Worm (Caenorhabditis elegans) whole organism, midembryonic: ENCODE results near the gene srj-22.

Experiments used
- T22C8.4 ChIP-seq: fragments of 200-800 bp; sonication (Bioruptor generic); IDR thresholded peaks from 2 replicates; pipeline ENCODE4 v1.3.6; 2022; ENCODE audit warnings: missing genetic modification characterization, missing compliant biosample characterization
- cog-1 ChIP-seq: sonication (generic microtip); optimal IDR thresholded peaks from 2 replicates; lab custom pipeline; 2016; ENCODE audit warnings: missing genetic modification characterization, missing compliant biosample characterization
- flt-1 ChIP-seq: fragments of 200-800 bp; sonication (Bioruptor generic); IDR thresholded peaks from 2 replicates; pipeline ENCODE4 v1.3.6; 2022; ENCODE audit warnings: missing genetic modification characterization, missing compliant biosample characterization
- klf-2 ChIP-seq: fragments of 200-800 bp; sonication (Bioruptor generic); conservative IDR thresholded peaks from 2 replicates; pipeline ENCODE4 v1.3.6; 2022; ENCODE audit warnings: missing genetic modification reagents, missing genetic modification characterization, missing compliant biosample characterization
- med-1 ChIP-seq: sonication (generic microtip); optimal IDR thresholded peaks from 2 replicates; lab custom pipeline; 2017; ENCODE audit warnings: missing genetic modification characterization, mild to moderate bottlenecking, missing compliant biosample characterization, antibody characterized with exemption, missing genetic modification reagents; ENCODE audit not compliant: insufficient read depth
- ref-1 ChIP-seq: fragments of 200-800 bp; sonication (Bioruptor generic); conservative IDR thresholded peaks from 2 replicates; pipeline ENCODE4 v1.3.6; 2022; ENCODE audit warnings: missing genetic modification reagents, missing genetic modification characterization, missing compliant biosample characterization
- tab-1 ChIP-seq: fragments of 200-800 bp; sonication (Bioruptor generic); IDR thresholded peaks from 2 replicates; pipeline ENCODE4 v1.3.6; 2022; ENCODE audit warnings: missing genetic modification characterization, missing compliant biosample characterization
- ztf-23 ChIP-seq: fragments of 200-800 bp; sonication (Bioruptor generic); IDR thresholded peaks from 2 replicates; pipeline ENCODE4 v1.3.6; 2022; ENCODE audit warnings: missing genetic modification reagents, missing genetic modification characterization, missing compliant biosample characterization
- ztf-29 ChIP-seq: fragments of 200-800 bp; sonication (Bioruptor generic); IDR thresholded peaks from 2 replicates; pipeline ENCODE4 v1.3.6; 2022; ENCODE audit warnings: missing genetic modification reagents, missing genetic modification characterization, missing compliant biosample characterization

Gene srj-22

DNA sequence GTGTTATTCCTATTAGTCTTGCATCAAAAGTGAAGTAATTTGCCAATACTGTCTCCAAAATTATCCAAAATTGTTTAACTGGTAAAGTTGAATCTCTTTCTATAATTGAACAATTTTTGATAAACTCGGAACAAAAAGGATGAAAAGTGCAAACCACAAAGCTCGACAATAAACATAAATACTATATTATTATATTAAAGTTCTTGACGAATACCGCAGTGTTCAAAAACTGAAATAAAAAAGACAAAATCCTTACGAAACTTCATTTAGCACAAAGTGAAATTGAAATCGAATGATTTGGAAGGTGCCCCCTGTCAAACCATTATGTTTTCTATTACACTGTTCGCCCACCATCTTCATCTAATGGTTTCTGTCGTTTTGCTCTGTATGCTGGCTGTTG is 2.2 kb downstream of the srj-22 start, which contains the start of gene ZC302.3:
TSS of gene ZC302.3 (minus strand) at position 101 of the 400 bp plus-strand sequence.
- TF ChIP-seq ztf-23 (no peak), ztf-29 (GFP tag; lab: Robert Waterston, UW) (no peak), cog-1 (tag; lab: Kevin White, UChicago) (no peak), T22C8.4 (GFP tag; lab: Robert Waterston, UW) (no peak), med-1 (GFP tag; lab: Kevin White, UChicago) (no peak), tab-1 (no peak), flt-1 (GFP tag; lab: Robert Waterston, UW) (no peak), ref-1 (GFP tag; lab: Robert Waterston, UW) (no peak), klf-2 (GFP tag; lab: Robert Waterston, UW) (no peak)

DNA sequence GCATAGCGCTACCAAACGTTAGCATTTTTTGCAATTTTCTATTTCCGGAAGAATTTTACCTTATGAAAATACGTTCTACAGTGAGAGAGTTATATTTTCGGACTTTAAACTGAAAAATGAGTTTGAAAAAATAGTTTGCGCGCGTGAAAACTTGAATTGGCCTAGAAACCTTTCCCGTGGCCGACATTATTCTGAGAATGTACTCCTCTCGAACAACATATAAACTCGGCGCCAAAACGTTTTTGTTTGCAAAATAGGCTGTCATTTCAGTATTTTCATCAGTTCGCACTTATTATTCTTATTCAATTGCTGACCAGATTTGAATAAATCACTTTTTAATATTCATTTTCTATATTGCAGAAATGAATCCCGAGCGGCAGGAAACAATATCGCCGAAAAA is 6.8 kb downstream of the srj-22 start, which contains the start of the genes mre-11 and wdr-5.3:
TSS of gene mre-11 (minus strand) at position 113 of the 400 bp plus-strand sequence.
TSS of gene wdr-5.3 (plus strand) at position 361 of the 400 bp plus-strand sequence.
- TF ChIP-seq T22C8.4 (GFP tag; lab: Robert Waterston, UW) (no peak), tab-1 (no peak), med-1 (GFP tag; lab: Kevin White, UChicago) (no peak), ref-1 (GFP tag; lab: Robert Waterston, UW) (no peak), ztf-23 (no peak), ztf-29 (GFP tag; lab: Robert Waterston, UW) (no peak), flt-1 (GFP tag; lab: Robert Waterston, UW) (no peak)

DNA sequence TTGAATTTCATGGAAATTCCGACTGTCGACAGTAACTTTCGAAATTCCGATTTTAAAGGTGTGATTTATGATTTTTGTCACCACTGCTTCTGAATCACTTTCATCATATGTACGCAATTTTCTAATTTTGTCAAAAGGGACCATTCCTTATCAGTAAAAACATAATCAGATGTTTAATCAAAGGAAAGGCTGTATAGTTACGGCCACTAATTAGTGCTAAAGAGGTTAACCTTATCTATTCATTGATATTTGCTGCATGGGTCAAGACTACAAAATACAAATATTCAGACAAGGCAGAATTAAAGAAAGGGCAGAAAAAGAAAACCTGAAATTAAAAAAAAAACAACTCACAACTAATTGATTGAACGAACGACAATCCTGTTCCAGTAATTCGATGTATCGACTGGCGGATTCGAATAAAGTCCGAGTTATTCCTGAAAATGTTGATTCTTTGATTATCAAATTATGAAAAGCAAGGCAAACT is 11.5 kb downstream of the srj-22 start, which contains the start of gene T28B11.1:
TSS of gene T28B11.1 (minus strand) at position 434 of the 484 bp plus-strand sequence.
- no peak for TF ChIP-seq flt-1 (GFP tag; lab: Robert Waterston, UW)
- TF ChIP-seq T22C8.4 (GFP tag; lab: Robert Waterston, UW) = no peak
- no peak for TF ChIP-seq cog-1 (tag; lab: Kevin White, UChicago)

DNA sequence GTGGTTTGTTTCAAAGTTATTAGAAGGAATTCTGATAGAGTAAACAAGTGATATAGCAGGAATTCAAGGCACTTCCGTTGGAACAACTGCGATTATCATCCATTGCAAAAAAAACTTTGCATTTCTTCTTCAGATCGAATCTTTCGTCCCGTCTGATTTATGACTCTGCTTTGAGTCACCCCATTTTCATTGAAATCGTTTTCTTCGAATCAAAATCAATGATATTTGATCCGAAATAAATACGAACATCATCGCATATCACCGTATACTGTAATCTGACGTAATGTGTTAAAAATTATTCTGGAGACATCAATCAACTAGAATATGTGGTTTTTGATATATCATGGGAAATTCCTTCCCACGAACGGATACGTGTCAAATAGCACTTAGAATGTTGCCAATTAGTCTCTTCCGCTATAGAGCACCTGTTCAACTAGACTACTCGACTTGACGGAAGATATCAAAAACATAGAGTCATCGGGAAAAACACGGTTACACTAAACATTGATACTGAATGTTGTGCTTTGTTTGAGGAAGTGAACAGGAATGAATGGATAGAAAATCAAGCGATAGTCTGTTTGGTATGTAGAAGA is 12.6 kb downstream of the srj-22 start:
- TF ChIP-seq T22C8.4 (GFP tag; lab: Robert Waterston, UW) (no peak), ztf-29 (GFP tag; lab: Robert Waterston, UW) (no peak), tab-1 (no peak), med-1 (GFP tag; lab: Kevin White, UChicago) (no peak), flt-1 (GFP tag; lab: Robert Waterston, UW) (no peak), ztf-23 (no peak), klf-2 (GFP tag; lab: Robert Waterston, UW) (no peak), cog-1 (tag; lab: Kevin White, UChicago) (no peak), ref-1 (GFP tag; lab: Robert Waterston, UW) (no peak)

DNA sequence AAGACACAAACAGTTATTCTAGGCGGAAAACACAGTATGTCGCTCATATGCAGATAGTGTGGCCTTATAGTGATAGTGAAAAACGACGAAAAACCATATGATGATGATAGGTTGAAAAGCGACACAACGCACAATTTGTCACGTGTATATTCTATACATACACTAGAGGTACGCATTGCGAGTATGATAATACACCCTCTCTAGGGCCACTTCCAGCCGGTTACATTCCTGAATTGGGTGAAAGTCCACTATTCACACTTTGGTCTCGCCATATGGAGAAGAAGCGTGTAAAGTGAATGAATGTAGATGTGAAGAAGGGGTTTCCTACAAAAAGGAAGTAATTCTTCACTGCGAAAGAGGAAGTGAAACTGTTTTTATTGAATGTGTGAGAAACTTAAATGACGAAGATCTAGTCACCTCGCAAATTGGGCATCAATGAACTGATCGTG is 14.1 kb downstream of the srj-22 start:
- TF ChIP-seq cog-1 (tag; lab: Kevin White, UChicago) (no peak), ref-1 (GFP tag; lab: Robert Waterston, UW) (no peak), T22C8.4 (GFP tag; lab: Robert Waterston, UW) (no peak), med-1 (GFP tag; lab: Kevin White, UChicago) (no peak), tab-1 (no peak), ztf-23 (no peak), flt-1 (GFP tag; lab: Robert Waterston, UW) (no peak)

DNA sequence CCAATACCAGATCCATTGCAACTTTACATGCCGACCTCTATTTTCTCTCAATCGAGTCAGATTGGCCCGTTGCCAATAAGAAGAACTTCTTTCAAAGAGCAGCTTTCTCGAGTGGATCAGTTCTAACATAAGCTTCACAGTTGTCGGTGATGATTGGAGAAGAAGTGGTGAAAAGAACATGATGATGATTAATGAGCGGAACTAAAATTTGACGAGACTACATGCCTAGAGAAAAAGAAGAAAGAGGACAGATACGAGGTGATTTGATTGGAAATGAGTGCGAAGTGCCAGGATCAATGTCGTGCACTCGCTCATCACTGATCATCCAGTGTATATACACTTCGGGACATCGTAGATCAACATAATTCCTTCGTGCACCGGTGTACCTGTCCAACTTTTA is 15.9 kb downstream of the srj-22 start:
- TF ChIP-seq med-1 (GFP tag; lab: Kevin White, UChicago) = no peak
- no peak for TF ChIP-seq klf-2 (GFP tag; lab: Robert Waterston, UW)
- no peak for TF ChIP-seq ztf-29 (GFP tag; lab: Robert Waterston, UW)
- no peak for TF ChIP-seq T22C8.4 (GFP tag; lab: Robert Waterston, UW)
- TF ChIP-seq tab-1 = no peak
- TF ChIP-seq flt-1 (GFP tag; lab: Robert Waterston, UW) = no peak
- no peak for TF ChIP-seq ztf-23
- no peak for TF ChIP-seq ref-1 (GFP tag; lab: Robert Waterston, UW)
- TF ChIP-seq cog-1 (tag; lab: Kevin White, UChicago) = no peak

DNA sequence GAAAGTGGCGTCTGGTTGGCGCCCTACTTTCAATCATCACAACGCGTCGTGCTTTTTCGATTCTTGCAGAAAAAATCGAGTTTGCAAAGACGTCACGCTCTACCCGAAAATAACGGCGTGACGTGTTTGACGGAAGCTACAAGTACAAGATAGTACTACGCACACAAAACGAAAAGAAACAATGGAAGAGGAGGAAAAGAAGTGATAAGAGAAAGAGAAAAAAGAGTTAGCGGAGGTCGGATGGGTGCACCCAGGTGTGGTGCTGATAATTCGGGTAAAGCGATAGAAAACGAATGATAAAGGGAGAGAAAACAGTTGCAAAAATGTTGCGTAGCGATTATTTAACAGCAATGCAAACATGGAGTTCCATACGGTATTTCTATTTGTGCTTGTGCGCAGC is 16.9 kb downstream of the srj-22 start:
- TF ChIP-seq ztf-29 (GFP tag; lab: Robert Waterston, UW) (no peak), flt-1 (GFP tag; lab: Robert Waterston, UW) (no peak)

DNA sequence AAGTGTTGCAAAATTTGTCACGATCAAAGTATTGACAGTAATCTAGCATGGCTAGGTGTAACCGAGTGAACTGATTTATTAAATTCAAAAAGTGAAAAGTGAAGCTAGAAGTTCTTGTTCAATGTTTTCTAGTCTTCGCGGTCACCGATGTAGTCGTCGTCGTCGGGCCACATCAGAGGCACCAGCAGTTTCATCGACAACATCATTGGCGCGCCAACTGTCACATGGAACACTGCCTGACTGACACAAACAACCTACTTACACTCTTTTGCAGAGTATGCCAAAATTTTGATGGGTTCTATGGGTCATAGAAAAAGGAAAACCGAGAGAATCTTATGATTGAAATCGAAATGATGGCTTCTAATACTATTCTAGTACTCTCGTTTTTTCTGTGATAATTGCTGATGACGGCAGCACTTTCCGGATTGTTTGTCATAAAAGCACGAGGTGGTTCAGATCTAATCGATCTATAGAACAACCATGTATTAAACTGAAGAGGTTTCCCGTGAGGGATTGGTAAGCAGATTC is 18.1 kb downstream of the srj-22 start:
- TF ChIP-seq med-1 (GFP tag; lab: Kevin White, UChicago) = no peak
- TF ChIP-seq flt-1 (GFP tag; lab: Robert Waterston, UW) = no peak
- no peak for TF ChIP-seq ztf-29 (GFP tag; lab: Robert Waterston, UW)
- no peak for TF ChIP-seq klf-2 (GFP tag; lab: Robert Waterston, UW)
- TF ChIP-seq ref-1 (GFP tag; lab: Robert Waterston, UW) = no peak

DNA sequence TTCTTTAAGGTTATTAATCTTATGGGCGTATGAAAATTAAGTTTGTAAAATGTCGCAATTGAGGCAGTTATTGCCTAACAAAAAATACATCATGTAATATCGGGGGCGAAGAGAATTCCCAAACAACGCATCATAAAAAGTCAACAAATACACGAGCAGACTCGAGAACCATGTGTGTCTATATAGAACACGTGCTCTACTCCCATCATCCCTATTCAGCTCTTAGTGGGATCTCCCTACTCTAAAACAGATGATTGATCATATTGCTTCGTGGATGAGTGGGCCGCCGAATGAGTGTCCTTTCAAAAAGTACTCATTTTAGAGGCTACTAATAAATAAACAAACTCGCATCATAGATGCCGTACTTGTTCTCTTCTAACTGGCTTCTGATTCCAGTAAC is 19.1 kb downstream of the srj-22 start:
- TF ChIP-seq ztf-29 (GFP tag; lab: Robert Waterston, UW) (no peak), ref-1 (GFP tag; lab: Robert Waterston, UW) (no peak), ztf-23 (no peak), klf-2 (GFP tag; lab: Robert Waterston, UW) (no peak)

DNA sequence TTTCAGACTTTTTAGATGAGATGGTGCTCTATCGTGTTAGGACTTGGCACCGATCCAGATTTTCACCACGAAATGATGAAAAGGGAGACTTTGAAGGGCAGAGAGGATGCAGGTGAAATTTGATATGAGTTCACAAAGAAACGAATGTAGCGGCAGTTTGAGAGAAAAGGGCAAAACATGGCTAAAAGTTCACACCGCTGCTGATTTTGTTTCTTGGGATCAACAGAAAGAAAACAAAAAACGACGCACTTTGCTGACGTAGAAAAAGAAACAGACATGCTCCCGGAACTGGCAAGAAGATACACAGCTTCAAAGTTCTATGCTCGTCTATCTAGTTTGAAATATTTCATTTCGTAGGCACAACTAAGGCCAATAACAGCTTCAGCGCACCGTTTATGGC is 20.0 kb downstream of the srj-22 start:
- no peak for TF ChIP-seq cog-1 (tag; lab: Kevin White, UChicago)
